Fruit fly (Drosophila melanogaster) whole organism, embryonic: ENCODE measurements around the gene Crz.

Source experiments
- ATbp ChIP-seq: fragments of 200-800 bp; sonication (Bioruptor generic); optimal IDR thresholded peaks from 2 replicates; lab custom pipeline; 2017; ENCODE audit warnings: missing biosample characterization, mild to moderate bottlenecking, missing genetic modification characterization, missing genetic modification reagents
- Antp ChIP-seq: fragments of 200-800 bp; sonication (Bioruptor generic); optimal IDR thresholded peaks from 3 replicates; lab custom pipeline; 2016; ENCODE audit warnings: missing biosample characterization, missing genetic modification characterization
- BEAF-32 ChIP-seq: fragments of 200-800 bp; sonication (Bioruptor generic); optimal IDR thresholded peaks from 3 replicates; lab custom pipeline; 2017; ENCODE audit warnings: missing biosample characterization, missing genetic modification characterization, mild to moderate bottlenecking, moderate library complexity, missing genetic modification reagents
- CG1233 ChIP-seq: fragments of 200-800 bp; sonication (Bioruptor generic); optimal IDR thresholded peaks from 4 replicates; lab custom pipeline; 2018; ENCODE audit warnings: missing biosample characterization, mild to moderate bottlenecking, missing genetic modification characterization
- CG13287 ChIP-seq: fragments of 200-800 bp; sonication (Bioruptor generic); IDR thresholded peaks from 2 replicates; pipeline ENCODE4 v1.3.6; 2022; ENCODE audit warnings: missing biosample characterization, missing genetic modification characterization; ENCODE audit not compliant: partially characterized antibody
- CG13296 ChIP-seq: fragments of 200-800 bp; sonication (Bioruptor generic); optimal IDR thresholded peaks from 3 replicates; lab custom pipeline; 2018; ENCODE audit warnings: missing biosample characterization, mild to moderate bottlenecking, missing genetic modification characterization
- CG14050 ChIP-seq: fragments of 200-800 bp; sonication (Bioruptor generic); IDR thresholded peaks from 3 replicates; pipeline ENCODE4 v1.3.6; 2022; ENCODE audit warnings: missing biosample characterization, missing genetic modification characterization
- CG14965 ChIP-seq: fragments of 200-800 bp; sonication (Bioruptor generic); optimal IDR thresholded peaks from 2 replicates; lab custom pipeline; 2016; ENCODE audit warnings: missing biosample characterization, missing genetic modification characterization, borderline replicate concordance
- CG17186 ChIP-seq: fragments of 200-800 bp; sonication (Bioruptor generic); optimal IDR thresholded peaks from 3 replicates; lab custom pipeline; 2017; ENCODE audit warnings: missing biosample characterization, missing genetic modification reagents, missing genetic modification characterization
- CG17802 ChIP-seq: fragments of 200-800 bp; sonication (Bioruptor generic); optimal IDR thresholded peaks from 2 replicates; lab custom pipeline; 2018; ENCODE audit warnings: missing biosample characterization, mild to moderate bottlenecking, missing genetic modification characterization, moderate library complexity
- CG17829 ChIP-seq: fragments of 200-800 bp; optimal IDR thresholded peaks from 2 replicates; lab custom pipeline; 2019; ENCODE audit warnings: missing biosample characterization, mild to moderate bottlenecking, missing genetic modification characterization, moderate library complexity
- CG3065 ChIP-seq: fragments of 200-800 bp; sonication (Bioruptor generic); optimal IDR thresholded peaks from 2 replicates; lab custom pipeline; 2016; ENCODE audit warnings: missing biosample characterization, missing genetic modification characterization
- CG6854 ChIP-seq: fragments of 200-800 bp; sonication (Bioruptor generic); optimal IDR thresholded peaks from 3 replicates; lab custom pipeline; 2017; ENCODE audit warnings: missing biosample characterization, mild to moderate bottlenecking, missing genetic modification characterization
- CG7745 ChIP-seq: fragments of 200-800 bp; sonication (Bioruptor generic); optimal IDR thresholded peaks from 2 replicates; lab custom pipeline; 2018; ENCODE audit warnings: missing biosample characterization, mild to moderate bottlenecking, missing genetic modification characterization, moderate library complexity
- CG8290 ChIP-seq, 3 experiments: fragments of 200-800 bp; sonication (Bioruptor generic); optimal IDR thresholded peaks; 2 replicates each; lab custom pipeline; 2016 to 2019; ENCODE audit warnings: missing biosample characterization in 3 of 3, missing genetic modification characterization in 3 of 3, mild to moderate bottlenecking in 2 of 3, moderate library complexity in 1 of 3
- CG8388 ChIP-seq: fragments of 200-800 bp; sonication (Bioruptor generic); optimal IDR thresholded peaks from 2 replicates; lab custom pipeline; 2019; ENCODE audit warnings: missing biosample characterization, mild to moderate bottlenecking, missing genetic modification characterization, moderate library complexity
- CG8944 ChIP-seq: fragments of 200-800 bp; sonication (Bioruptor generic); optimal IDR thresholded peaks from 3 replicates; lab custom pipeline; 2016; ENCODE audit warnings: missing biosample characterization, missing genetic modification characterization
- CG9215 ChIP-seq: fragments of 200-800 bp; sonication (Bioruptor generic); IDR thresholded peaks from 2 replicates; pipeline ENCODE4 v1.3.6; 2022; ENCODE audit warnings: missing biosample characterization, missing genetic modification characterization
- Chrac-16 ChIP-seq: fragments of 200-800 bp; sonication (Bioruptor generic); optimal IDR thresholded peaks from 3 replicates; lab custom pipeline; 2016; ENCODE audit warnings: missing biosample characterization, missing genetic modification characterization
- D19A ChIP-seq: fragments of 200-800 bp; optimal IDR thresholded peaks from 3 replicates; lab custom pipeline; 2019; ENCODE audit warnings: missing biosample characterization, mild to moderate bottlenecking, missing genetic modification characterization, moderate library complexity
- Deaf1 ChIP-seq: fragments of 200-800 bp; optimal IDR thresholded peaks from 3 replicates; lab custom pipeline; 2019; ENCODE audit warnings: missing biosample characterization, mild to moderate bottlenecking, missing genetic modification characterization, moderate library complexity
- ERR ChIP-seq: fragments of 200-800 bp; sonication (Bioruptor generic); optimal IDR thresholded peaks from 2 replicates; lab custom pipeline; 2016; ENCODE audit warnings: missing biosample characterization, missing genetic modification characterization
- Ets65A ChIP-seq: fragments of 200-800 bp; sonication (Bioruptor generic); peaks from one replicate; lab custom pipeline; 2016; ENCODE audit warnings: missing biosample characterization, missing genetic modification characterization
- Gsc ChIP-seq: fragments of 200-800 bp; sonication (Bioruptor generic); IDR thresholded peaks from 2 replicates; pipeline ENCODE4 v1.3.6; 2022; ENCODE audit warnings: missing biosample characterization, missing genetic modification characterization
- H2.0 ChIP-seq: fragments of 200-800 bp; sonication (Bioruptor generic); IDR thresholded peaks from 2 replicates; pipeline ENCODE4 v1.3.6; 2022; ENCODE audit warnings: missing biosample characterization, missing genetic modification characterization
- Hr78 ChIP-seq, 2 experiments: fragments of 200-800 bp in 1 of 2; fragments of >200 bp in 1 of 2; sonication (Bioruptor generic) in 1 of 2; optimal IDR thresholded peaks; 2 replicates each; lab custom pipeline; 2017 to 2019; ENCODE audit warnings: missing biosample characterization in 2 of 2, missing genetic modification characterization in 2 of 2, mild to moderate bottlenecking in 1 of 2, moderate library complexity in 1 of 2
- Kr ChIP-seq: fragments of 200-800 bp; sonication (Bioruptor generic); optimal IDR thresholded peaks from 2 replicates; lab custom pipeline; 2017; ENCODE audit warnings: missing biosample characterization, mild to moderate bottlenecking, missing genetic modification characterization
- Mad ChIP-seq: fragments of 200-800 bp; sonication (Bioruptor generic); optimal IDR thresholded peaks from 2 replicates; lab custom pipeline; 2016; ENCODE audit warnings: missing biosample characterization, missing genetic modification characterization
- Max ChIP-seq: fragments of 200-800 bp; sonication (Bioruptor generic); optimal IDR thresholded peaks from 2 replicates; lab custom pipeline; 2016; ENCODE audit warnings: missing biosample characterization, mild to moderate bottlenecking, missing genetic modification characterization
- NfI ChIP-seq: fragments of 200-800 bp; sonication (Bioruptor generic); optimal IDR thresholded peaks from 3 replicates; lab custom pipeline; 2018; ENCODE audit warnings: missing biosample characterization, mild to moderate bottlenecking, missing genetic modification characterization, moderate library complexity
- Rfx ChIP-seq: fragments of 200-800 bp; sonication (Bioruptor generic); IDR thresholded peaks from 2 replicates; pipeline ENCODE4 v1.3.6; 2022; ENCODE audit warnings: missing biosample characterization, missing genetic modification characterization
- Usf ChIP-seq: fragments of 200-800 bp; sonication (Bioruptor generic); optimal IDR thresholded peaks from 2 replicates; lab custom pipeline; 2017; ENCODE audit warnings: missing genotype, missing biosample characterization, missing genetic modification characterization
- ara ChIP-seq: fragments of 200-800 bp; sonication (Bioruptor generic); IDR thresholded peaks from 2 replicates; pipeline ENCODE4 v1.3.6; 2022; ENCODE audit warnings: missing biosample characterization, missing genetic modification characterization
- az2 ChIP-seq: fragments of 200-800 bp; sonication (Bioruptor generic); optimal IDR thresholded peaks from 3 replicates; lab custom pipeline; 2016; ENCODE audit warnings: missing biosample characterization, missing genetic modification characterization
- chinmo ChIP-seq: fragments of 200-800 bp; sonication (Bioruptor generic); IDR thresholded peaks from 4 replicates; pipeline ENCODE4 v1.3.6; 2022; ENCODE audit warnings: missing biosample characterization, missing genetic modification characterization; ENCODE audit not compliant: partially characterized antibody
- chn ChIP-seq: fragments of 200-800 bp; sonication (Bioruptor generic); optimal IDR thresholded peaks from 2 replicates; lab custom pipeline; 2016; ENCODE audit warnings: missing biosample characterization, missing genetic modification characterization
- crc ChIP-seq: fragments of 200-800 bp; sonication (Bioruptor generic); optimal IDR thresholded peaks from 2 replicates; lab custom pipeline; 2016; ENCODE audit warnings: missing biosample characterization, missing genetic modification characterization
- eve ChIP-seq, 2 experiments: fragments of >200 bp; optimal IDR thresholded peaks; 2 replicates each; lab custom pipeline; 2017; ENCODE audit warnings: missing biosample characterization in 2 of 2, missing genetic modification characterization in 2 of 2
- insv ChIP-seq, 2 experiments: fragments of 200-800 bp; sonication (Bioruptor generic); optimal IDR thresholded peaks; 3 replicates each; lab custom pipeline; 2016 to 2018; ENCODE audit warnings: missing biosample characterization in 2 of 2, missing genetic modification characterization in 2 of 2
- jigr1 ChIP-seq: fragments of 200-800 bp; sonication (Bioruptor generic); IDR thresholded peaks from 3 replicates; pipeline ENCODE4 v1.3.6; 2022; ENCODE audit warnings: missing biosample characterization, missing genetic modification characterization
- lilli ChIP-seq: fragments of 200-800 bp; sonication (Bioruptor generic); optimal IDR thresholded peaks from 3 replicates; lab custom pipeline; 2016; ENCODE audit warnings: missing biosample characterization, missing genetic modification characterization
- mam ChIP-seq: fragments of 200-800 bp; sonication (Bioruptor generic); optimal IDR thresholded peaks from 3 replicates; lab custom pipeline; 2016; ENCODE audit warnings: missing biosample characterization, missing genetic modification characterization
- oc ChIP-seq: fragments of 200-800 bp; sonication (Bioruptor generic); optimal IDR thresholded peaks from 2 replicates; lab custom pipeline; 2018; ENCODE audit warnings: missing biosample characterization, mild to moderate bottlenecking, missing genetic modification characterization, moderate library complexity
- otp ChIP-seq: fragments of 200-800 bp; sonication (Bioruptor generic); IDR thresholded peaks from 3 replicates; pipeline ENCODE4, ENCODE4 v1.3.6; 2022; ENCODE audit warnings: missing biosample characterization, missing genetic modification characterization
- pho ChIP-seq: fragments of 200-800 bp; sonication (Bioruptor generic); optimal IDR thresholded peaks from 2 replicates; lab custom pipeline; 2016; ENCODE audit warnings: missing biosample characterization, missing genetic modification characterization
- psq ChIP-seq: fragments of 200-800 bp; sonication (Bioruptor generic); optimal IDR thresholded peaks from 2 replicates; lab custom pipeline; 2017; ENCODE audit warnings: missing biosample characterization, missing genetic modification characterization
- schlank ChIP-seq: fragments of 200-800 bp; sonication (Bioruptor generic); optimal IDR thresholded peaks from 2 replicates; lab custom pipeline; 2018; ENCODE audit warnings: missing biosample characterization, mild to moderate bottlenecking, missing genetic modification characterization
- sisA ChIP-seq: fragments of 200-800 bp; sonication (Bioruptor generic); IDR thresholded peaks from 2 replicates; pipeline ENCODE4 v1.3.6; 2022; ENCODE audit warnings: missing biosample characterization, missing genetic modification characterization
- trh ChIP-seq: fragments of 200-800 bp; sonication (Bioruptor generic); optimal IDR thresholded peaks from 2 replicates; lab custom pipeline; 2016; ENCODE audit warnings: missing biosample characterization, missing genetic modification characterization
- yki ChIP-seq: fragments of >200 bp; optimal IDR thresholded peaks from 3 replicates; lab custom pipeline; 2018

Crz gene

dm6 chr3R:14277894-14278522, 36.6 kb upstream of the Crz start (continued):
- TF ChIP-seq sisA (GFP tag; lab: Robert Waterston, UW) (peak; percentile 70), chn (GFP tag; lab: Kevin White, UChicago) (peak; percentile 56), ERR (GFP tag; lab: Kevin White, UChicago) (no peak), crc (no peak), jigr1 (GFP tag; lab: Robert Waterston, UW) (0 out of 3 replicates have a peak, but pooled peaks have one; percentile 56), NfI (GFP tag; lab: Kevin White, UChicago) (peak; percentile 69), Chrac-16 (GFP tag; lab: Kevin White, UChicago) (peak; percentile 75), Max (GFP tag; lab: Kevin White, UChicago) (peak; percentile 60), pho (GFP tag; lab: Kevin White, UChicago) (peak; percentile 9), BEAF-32 (no peak), CG1233 (peak; percentile 69), CG6854 (GFP tag; lab: Kevin White, UChicago) (peak; percentile 65), otp (GFP tag; lab: Robert Waterston, UW) (peak; percentile 81; the same call in 2 of the 3 replicates), CG8944 (GFP tag; lab: Kevin White, UChicago) (peak; percentile 29), mam (GFP tag; lab: Kevin White, UChicago) (no peak), CG8388 (GFP tag; lab: Kevin White, UChicago) (peak; percentile 72), CG13287 (GFP tag; lab: Robert Waterston, UW) (no peak), yki (lab: Kevin White, UChicago) (no peak), lilli (no peak), psq (GFP tag; lab: Kevin White, UChicago) (peak; percentile 55), CG7745 (tag; lab: Kevin White, UChicago) (peak; percentile 18), Deaf1 (tag; lab: Kevin White, UChicago) (peak; percentile 89), schlank (no peak), trh (GFP tag; lab: Kevin White, UChicago) (peak; percentile 49), Gsc (GFP tag; lab: Robert Waterston, UW) (no peak), eve (GFP tag; optimal IDR thresholded peaks at IDR 0.05; lab: Kevin White, UChicago) (peak in 1 of 2 experiments; percentile 36), Ets65A (GFP tag; lab: Kevin White, UChicago) (peak; percentile 92), Usf (peak; percentile 39), CG17829 (tag; lab: Kevin White, UChicago) (peak; percentile 91), CG13296 (GFP tag; lab: Kevin White, UChicago) (peak; percentile 82), CG8290 (GFP tag; optimal IDR thresholded peaks at IDR 0.05; lab: Kevin White, UChicago) (no peak), CG8290 (tag; optimal IDR thresholded peaks at IDR 0.05; lab: Kevin White, UChicago) (no peak), D19A (tag; lab: Kevin White, UChicago) (peak; percentile 82), ara (GFP tag; lab: Robert Waterston, UW) (peak; percentile 87), Antp (GFP tag; lab: Kevin White, UChicago) (no peak), Rfx (GFP tag; lab: Robert Waterston, UW) (peak; percentile 67), Hr78 (GFP tag; optimal IDR thresholded peaks at IDR 0.05; lab: Kevin White, UChicago) (no peak), az2 (GFP tag; lab: Kevin White, UChicago) (peak; percentile 72), ATbp (peak; percentile 66), CG3065 (GFP tag; lab: Kevin White, UChicago) (peak; percentile 50), Kr (GFP tag; lab: Kevin White, UChicago) (peak; percentile 79), H2.0 (GFP tag; lab: Robert Waterston, UW) (peak; percentile 81), CG14050 (GFP tag; lab: Robert Waterston, UW) (peak; percentile 80), CG14965 (no peak), oc (tag; lab: Kevin White, UChicago) (peak; percentile 62), CG9215 (GFP tag; lab: Robert Waterston, UW) (peak; percentile 74), CG17186 (GFP tag; lab: Kevin White, UChicago) (no peak), CG17802 (tag; lab: Kevin White, UChicago) (peak; percentile 10), Mad (GFP tag; lab: Kevin White, UChicago) (peak; percentile 25), chinmo (GFP tag; lab: Robert Waterston, UW) (no peak), insv (GFP tag; optimal IDR thresholded peaks at IDR 0.05; lab: Kevin White, UChicago) (no peak)
